Worm (Caenorhabditis elegans) whole organism, L1 larva: ENCODE data around the gene K08D8.12.

ENCODE experiments used
- C04F5.9 ChIP-seq: sonication (generic microtip); optimal IDR thresholded peaks from 2 replicates; lab custom pipeline; 2016; ENCODE audit warnings: missing genetic modification characterization, missing compliant biosample characterization
- Y116A8C.19 ChIP-seq: sonication (generic microtip); optimal IDR thresholded peaks from 2 replicates; lab custom pipeline; 2016; ENCODE audit warnings: missing compliant biosample characterization, missing genetic modification characterization, borderline replicate concordance
- aha-1 ChIP-seq: fragments of 150-350 bp; optimal IDR thresholded peaks from 2 replicates; lab custom pipeline; 2014; ENCODE audit warnings: missing biosample characterization, missing genetic modification characterization
- alr-1 ChIP-seq: fragments of 200-800 bp; sonication (Bioruptor generic); optimal IDR thresholded peaks from 2 replicates; lab custom pipeline; 2018; ENCODE audit warnings: borderline replicate concordance, mild to moderate bottlenecking, missing genetic modification characterization, missing compliant biosample characterization
- ceh-8 ChIP-seq: fragments of 200-800 bp; sonication (Bioruptor generic); optimal IDR thresholded peaks from 2 replicates; lab custom pipeline; 2018; ENCODE audit warnings: mild to moderate bottlenecking, missing genetic modification characterization, moderate library complexity, missing compliant biosample characterization
- ceh-82 ChIP-seq, 3 experiments: fragments of 150-350 bp in 1 of 3; sonication (generic microtip) in 2 of 3; optimal IDR thresholded peaks; 2 replicates each; lab custom pipeline; 2014 to 2017; ENCODE audit warnings: missing biosample characterization in 3 of 3, missing genetic modification characterization in 3 of 3
- ceh-88 ChIP-seq: fragments of 200-800 bp; sonication (Bioruptor generic); IDR thresholded peaks from 2 replicates; pipeline ENCODE4 v1.3.6; 2022; ENCODE audit warnings: missing genetic modification characterization, missing compliant biosample characterization
- ces-1 ChIP-seq: fragments of 150-350 bp; optimal IDR thresholded peaks from 2 replicates; lab custom pipeline; 2014; ENCODE audit warnings: missing biosample characterization, missing genetic modification reagents, missing genetic modification characterization
- dpl-1 ChIP-seq, 3 experiments: fragments of 150-350 bp in 2 of 3; sonication (generic microtip) in 1 of 3; optimal IDR thresholded peaks; 2 replicates each; lab custom pipeline; 2014 to 2017; ENCODE audit warnings: missing biosample characterization in 3 of 3, missing genetic modification characterization in 3 of 3, missing genetic modification reagents in 3 of 3
- efl-1 ChIP-seq, 4 experiments: fragments of 150-350 bp; optimal IDR thresholded peaks in 3 of 4; peaks in 1 of 4; 1 replicate in 1 of 4; 2 replicates in 3 of 4; lab custom pipeline; 2014; ENCODE audit warnings: missing biosample characterization in 2 of 4, missing genetic modification characterization in 2 of 4, missing genetic modification reagents in 2 of 4
- egl-13 ChIP-seq: sonication (generic microtip); optimal IDR thresholded peaks from 2 replicates; lab custom pipeline; 2016; ENCODE audit warnings: missing genotype, missing genetic modification reagents, missing genetic modification characterization, missing compliant biosample characterization
- egl-27 ChIP-seq, 2 experiments: fragments of 150-350 bp in 1 of 2; sonication (generic microtip); optimal IDR thresholded peaks; 3 replicates each; lab custom pipeline; 2017 to 2018; ENCODE audit warnings: missing biosample characterization in 2 of 2, missing genetic modification characterization in 2 of 2, missing genetic modification reagents in 2 of 2
- elt-3 ChIP-seq, 6 experiments: fragments of 150-350 bp in 1 of 6; sonication (generic microtip); optimal IDR thresholded peaks; 2 replicates each; lab custom pipeline; 2017 to 2018; ENCODE audit warnings: missing biosample characterization in 6 of 6, missing genetic modification characterization in 6 of 6, inconsistent platforms in 1 of 6
- ets-5 ChIP-seq: fragments of 200-800 bp; sonication (Bioruptor generic); IDR thresholded peaks from 2 replicates; pipeline ENCODE4 v1.3.6; 2022; ENCODE audit warnings: missing genetic modification characterization, missing compliant biosample characterization
- fkh-4 ChIP-seq: sonication (generic microtip); optimal IDR thresholded peaks from 2 replicates; lab custom pipeline; 2016; ENCODE audit warnings: missing compliant biosample characterization, missing genetic modification characterization, borderline replicate concordance
- hlh-17 ChIP-seq: fragments of 200-800 bp; sonication (Bioruptor generic); optimal IDR thresholded peaks from 2 replicates; lab custom pipeline; 2018; ENCODE audit warnings: missing genetic modification characterization, mild to moderate bottlenecking, missing compliant biosample characterization, moderate library complexity, borderline replicate concordance
- hpl-2 ChIP-seq: fragments of 150-350 bp; optimal IDR thresholded peaks from 2 replicates; lab custom pipeline; 2014; ENCODE audit warnings: missing biosample characterization, missing genetic modification reagents, missing genetic modification characterization
- irx-1 ChIP-seq: sonication (generic microtip); optimal IDR thresholded peaks from 2 replicates; lab custom pipeline; 2016; ENCODE audit warnings: missing genetic modification characterization, missing compliant biosample characterization
- lin-14 ChIP-seq: fragments of 200-800 bp; sonication (Bioruptor generic); optimal IDR thresholded peaks from 2 replicates; lab custom pipeline; 2018; ENCODE audit warnings: mild to moderate bottlenecking, missing genetic modification characterization, moderate library complexity, missing compliant biosample characterization
- lin-15B ChIP-seq: fragments of 150-350 bp; sonication (generic microtip); optimal IDR thresholded peaks from 3 replicates; lab custom pipeline; 2014; ENCODE audit warnings: missing biosample characterization, missing genetic modification characterization
- lin-35 ChIP-seq, 2 experiments: fragments of 150-350 bp; optimal IDR thresholded peaks; 2 replicates each; lab custom pipeline; 2014; ENCODE audit warnings: missing biosample characterization in 2 of 2, missing genetic modification characterization in 2 of 2, missing genetic modification reagents in 2 of 2
- lsy-2 ChIP-seq, 2 experiments: fragments of 150-350 bp; optimal IDR thresholded peaks; 2 replicates each; lab custom pipeline; 2014; ENCODE audit warnings: missing biosample characterization in 2 of 2, missing genetic modification characterization in 2 of 2
- mab-9 ChIP-seq: fragments of 200-800 bp; sonication (Bioruptor generic); IDR thresholded peaks from 2 replicates; pipeline ENCODE4 v1.3.6; 2022; ENCODE audit warnings: missing genetic modification reagents, missing genetic modification characterization, missing compliant biosample characterization
- mef-2 ChIP-seq: fragments of 150-350 bp; optimal IDR thresholded peaks from 2 replicates; lab custom pipeline; 2014; ENCODE audit warnings: missing biosample characterization, missing genetic modification characterization
- nhr-11 ChIP-seq: fragments of 150-350 bp; optimal IDR thresholded peaks from 2 replicates; lab custom pipeline; 2014; ENCODE audit warnings: missing biosample characterization, missing genetic modification characterization
- nhr-12 ChIP-seq: sonication (generic microtip); optimal IDR thresholded peaks from 2 replicates; lab custom pipeline; 2017; ENCODE audit warnings: missing biosample characterization, missing genetic modification characterization
- nhr-20 ChIP-seq: sonication (generic microtip); optimal IDR thresholded peaks from 2 replicates; lab custom pipeline; 2016; ENCODE audit warnings: mild to moderate bottlenecking, missing genetic modification characterization, missing compliant biosample characterization
- nhr-28 ChIP-seq: fragments of 150-350 bp; optimal IDR thresholded peaks from 2 replicates; lab custom pipeline; 2014; ENCODE audit warnings: missing biosample characterization, missing genetic modification characterization
- nhr-47 ChIP-seq: sonication (generic microtip); optimal IDR thresholded peaks from 2 replicates; lab custom pipeline; 2016; ENCODE audit warnings: mild to moderate bottlenecking, missing genetic modification characterization, moderate library complexity, missing compliant biosample characterization
- nhr-71 ChIP-seq: sonication (generic microtip); optimal IDR thresholded peaks from 2 replicates; lab custom pipeline; 2016; ENCODE audit warnings: mild to moderate bottlenecking, missing genetic modification characterization, moderate library complexity, missing compliant biosample characterization
- nhr-84 ChIP-seq: sonication (generic microtip); optimal IDR thresholded peaks from 2 replicates; lab custom pipeline; 2017; ENCODE audit warnings: missing biosample characterization, missing genetic modification characterization
- pax-3 ChIP-seq: fragments of 200-800 bp; sonication (Bioruptor generic); optimal IDR thresholded peaks from 2 replicates; lab custom pipeline; 2018; ENCODE audit warnings: mild to moderate bottlenecking, missing genetic modification characterization, moderate library complexity, missing compliant biosample characterization
- skn-1 ChIP-seq: fragments of 150-350 bp; optimal IDR thresholded peaks from 2 replicates; lab custom pipeline; 2014; ENCODE audit warnings: missing biosample characterization, missing genetic modification characterization
- sox-4 ChIP-seq: sonication (generic microtip); optimal IDR thresholded peaks from 2 replicates; lab custom pipeline; 2016; ENCODE audit warnings: missing genetic modification characterization, missing compliant biosample characterization
- sptf-1 ChIP-seq: fragments of 150-350 bp; optimal IDR thresholded peaks from 2 replicates; lab custom pipeline; 2014; ENCODE audit warnings: missing biosample characterization, missing genetic modification characterization
- sup-37 ChIP-seq: fragments of 200-800 bp; sonication (Bioruptor generic); optimal IDR thresholded peaks from 2 replicates; lab custom pipeline; 2018; ENCODE audit warnings: mild to moderate bottlenecking, missing genetic modification characterization, missing compliant biosample characterization
- swsn-7 ChIP-seq: sonication (generic microtip); optimal IDR thresholded peaks from 2 replicates; lab custom pipeline; 2016; ENCODE audit warnings: missing genetic modification characterization, missing compliant biosample characterization
- tbx-2 ChIP-seq: sonication (generic microtip); optimal IDR thresholded peaks from 2 replicates; lab custom pipeline; 2016; ENCODE audit warnings: missing genetic modification characterization, missing compliant biosample characterization
- unc-130 ChIP-seq: fragments of 150-350 bp; optimal IDR thresholded peaks from 2 replicates; lab custom pipeline; 2017; ENCODE audit warnings: missing biosample characterization, missing genetic modification characterization, inconsistent platforms
- unc-30 ChIP-seq: sonication (generic microtip); optimal IDR thresholded peaks from 2 replicates; lab custom pipeline; 2017; ENCODE audit warnings: missing biosample characterization, missing genetic modification characterization
- unc-86 ChIP-seq: sonication (generic microtip); optimal IDR thresholded peaks from 2 replicates; lab custom pipeline; 2016; ENCODE audit warnings: missing genetic modification characterization, missing compliant biosample characterization
- unc-98 ChIP-seq: fragments of 200-800 bp; sonication (Bioruptor generic); IDR thresholded peaks from 2 replicates; pipeline ENCODE4 v1.3.6; 2022; ENCODE audit warnings: missing genetic modification characterization, missing compliant biosample characterization
- vab-15 ChIP-seq: sonication (generic microtip); optimal IDR thresholded peaks from 2 replicates; lab custom pipeline; 2017; ENCODE audit warnings: missing genotype, mild to moderate bottlenecking, missing genetic modification characterization, missing compliant biosample characterization
- zag-1 ChIP-seq: fragments of 150-350 bp; optimal IDR thresholded peaks from 2 replicates; lab custom pipeline; 2014; ENCODE audit warnings: missing biosample characterization, missing genetic modification characterization
- ztf-4 ChIP-seq: fragments of 150-350 bp; optimal IDR thresholded peaks from 2 replicates; lab custom pipeline; 2014; ENCODE audit warnings: missing biosample characterization, missing genetic modification characterization

Gene K08D8.12

ce11 chrIV:12845596-12845995 is 47.7 kb upstream of the K08D8.12 start, which contains the start of gene txt-19 (continued):
- TF ChIP-seq fkh-4 (tag; lab: Kevin White, UChicago) (no peak), nhr-71 (tag; lab: Kevin White, UChicago) (peak; percentile 31), unc-86 (peak; percentile 20), egl-27 (tag; optimal IDR thresholded peaks at IDR 0.05; lab: Kevin White, UChicago) (no peak), lin-35 (GFP tag; optimal IDR thresholded peaks at IDR 0.05; lab: Kevin White, UChicago) (peak in 1 of 2 experiments; percentile 31), nhr-47 (tag; lab: Kevin White, UChicago) (peak; percentile 21), lin-15B (tag; lab: Kevin White, UChicago) (no peak), unc-30 (tag; lab: Kevin White, UChicago) (no peak), ztf-4 (tag; lab: Kevin White, UChicago) (no peak), ces-1 (GFP tag; lab: Kevin White, UChicago) (no peak), ets-5 (no peak), skn-1 (no peak), tbx-2 (tag; lab: Kevin White, UChicago) (peak; percentile 11), nhr-28 (tag; lab: Kevin White, UChicago) (no peak), unc-98 (no peak), ceh-82 (tag; optimal IDR thresholded peaks at IDR 0.05; lab: Kevin White, UChicago) (peak in 1 of 3 experiments; percentile 33), sptf-1 (tag; lab: Kevin White, UChicago) (no peak), lsy-2 (tag; optimal IDR thresholded peaks at IDR 0.05; lab: Kevin White, UChicago) (peak in 1 of 2 experiments; percentile 39), nhr-12 (tag; lab: Kevin White, UChicago) (no peak), ceh-8 (no peak), hpl-2 (no peak), nhr-20 (tag; lab: Kevin White, UChicago) (no peak), alr-1 (tag; lab: Kevin White, UChicago) (no peak), sox-4 (tag; lab: Kevin White, UChicago) (no peak), elt-3 (tag; optimal IDR thresholded peaks at IDR 0.05; lab: Kevin White, UChicago) (no peak), swsn-7 (tag; lab: Kevin White, UChicago) (no peak), irx-1 (tag; lab: Kevin White, UChicago) (no peak), mef-2 (tag; lab: Kevin White, UChicago) (no peak), egl-13 (no peak), hlh-17 (GFP tag; lab: Kevin White, UChicago) (no peak), ceh-88 (GFP tag; lab: Robert Waterston, UW) (no peak), dpl-1 (GFP tag; optimal IDR thresholded peaks at IDR 0.05; lab: Kevin White, UChicago) (no peak), lin-14 (GFP tag; lab: Kevin White, UChicago) (peak; percentile 70)

- TF ChIP-seq elt-3 (tag; optimal IDR thresholded peaks at IDR 0.05; lab: Kevin White, UChicago) (no peak), dpl-1 (GFP tag; optimal IDR thresholded peaks at IDR 0.05; lab: Kevin White, UChicago) (peak in 1 of 3 experiments; percentile 5), ceh-82 (tag; optimal IDR thresholded peaks at IDR 0.05; lab: Kevin White, UChicago) (peak in 1 of 3 experiments; percentile 16), vab-15 (tag; lab: Kevin White, UChicago) (no peak), zag-1 (tag; lab: Kevin White, UChicago) (no peak), nhr-84 (tag; lab: Kevin White, UChicago) (no peak), Y116A8C.19 (tag; lab: Kevin White, UChicago) (no peak), efl-1 (optimal IDR thresholded peaks at IDR 0.05; lab: Kevin White, UChicago) (peak; percentile 6 to 42), efl-1 (GFP tag; optimal IDR thresholded peaks at IDR 0.05 in 1 of 2; lab: Kevin White, UChicago) (no peak), ceh-8 (no peak), sup-37 (GFP tag; lab: Kevin White, UChicago) (no peak), unc-130 (tag; lab: Kevin White, UChicago) (no peak), lin-14 (GFP tag; lab: Kevin White, UChicago) (no peak), mab-9 (no peak), pax-3 (tag; lab: Kevin White, UChicago) (no peak), nhr-11 (tag; lab: Kevin White, UChicago) (no peak), ztf-4 (tag; lab: Kevin White, UChicago) (no peak), C04F5.9 (tag; lab: Kevin White, UChicago) (no peak), lin-15B (tag; lab: Kevin White, UChicago) (no peak), aha-1 (tag; lab: Kevin White, UChicago) (no peak)
Observed at ce11 chrIV:12849030-12849560, 44.2 kb upstream of the K08D8.12 start, which contains the start of gene srf-3. Gene srf-3, plus strand, starts transcription at chrIV:12849510.
